Worm (Caenorhabditis elegans) whole organism, mixed stage, embryonic: ENCODE measurements around the gene F46H5.5.

Experiments
- blmp-1 ChIP-seq: fragments of 150-350 bp; optimal IDR thresholded peaks from 2 replicates; lab custom pipeline; 2014; ENCODE audit warnings: missing biosample characterization, missing genetic modification characterization
- ces-1 ChIP-seq: fragments of 150-350 bp; optimal IDR thresholded peaks from 2 replicates; lab custom pipeline; 2014; ENCODE audit warnings: missing biosample characterization, missing genetic modification reagents, missing genetic modification characterization
- mep-1 ChIP-seq: fragments of 150-350 bp; optimal IDR thresholded peaks from 2 replicates; lab custom pipeline; 2017; ENCODE audit warnings: missing biosample characterization, missing genetic modification reagents, missing genetic modification characterization, inconsistent platforms
- nhr-12 ChIP-seq: fragments of 150-350 bp; optimal IDR thresholded peaks from 2 replicates; lab custom pipeline; 2014; ENCODE audit warnings: missing biosample characterization, missing genetic modification characterization
- pha-4 ChIP-seq: fragments of 150-350 bp; optimal IDR thresholded peaks from 2 replicates; lab custom pipeline; 2018; ENCODE audit warnings: missing biosample characterization, missing genetic modification reagents, missing genetic modification characterization
- sem-2 ChIP-seq: fragments of 200-800 bp; sonication (Bioruptor generic); optimal IDR thresholded peaks from 2 replicates; lab custom pipeline; 2018; ENCODE audit warnings: mild to moderate bottlenecking, missing genetic modification characterization, missing compliant biosample characterization
- snpc-4 ChIP-seq: fragments of 150-350 bp; optimal IDR thresholded peaks from 2 replicates; lab custom pipeline; 2014; ENCODE audit warnings: missing biosample characterization, missing genetic modification characterization
- sptf-1 ChIP-seq: sonication (generic microtip); optimal IDR thresholded peaks from 2 replicates; lab custom pipeline; 2017; ENCODE audit warnings: mild to moderate bottlenecking, missing genetic modification characterization, moderate library complexity, missing compliant biosample characterization
- unc-120 ChIP-seq: sonication (generic microtip); optimal IDR thresholded peaks from 2 replicates; lab custom pipeline; 2017; ENCODE audit warnings: missing genetic modification characterization, missing compliant biosample characterization; ENCODE audit not compliant: poor library complexity, severe bottlenecking
- unc-39 ChIP-seq: fragments of 150-350 bp; optimal IDR thresholded peaks from 2 replicates; lab custom pipeline; 2014; ENCODE audit warnings: missing biosample characterization, missing genetic modification characterization
- unc-62 ChIP-seq: fragments of 150-350 bp; optimal IDR thresholded peaks from 2 replicates; lab custom pipeline; 2014; ENCODE audit warnings: missing biosample characterization, missing genetic modification reagents, missing genetic modification characterization

- TF ChIP-seq unc-39 (tag; lab: Kevin White, UChicago) = no peak
- no peak for TF ChIP-seq pha-4 (tag; lab: Kevin White, UChicago)
- TF ChIP-seq unc-62 = no peak
- no peak for TF ChIP-seq blmp-1 (tag; lab: Kevin White, UChicago)
- no peak for TF ChIP-seq sptf-1 (tag; lab: Kevin White, UChicago)
- TF ChIP-seq snpc-4 = no peak
- TF ChIP-seq unc-120 = no peak
- TF ChIP-seq nhr-12 (tag; lab: Kevin White, UChicago) = no peak
- TF ChIP-seq ces-1 (GFP tag; lab: Kevin White, UChicago) = peak; percentile 30
- no peak for TF ChIP-seq mep-1 (tag; lab: Kevin White, UChicago)
- TF ChIP-seq sem-2 (GFP tag; lab: Kevin White, UChicago) = no peak
Observed at ce11 chrX:7209151-7209550, 47.6 kb downstream of the F46H5.5 start.
